ENCODE assay signal across 1 fruit fly cellular context in the genomic region with DNA sequence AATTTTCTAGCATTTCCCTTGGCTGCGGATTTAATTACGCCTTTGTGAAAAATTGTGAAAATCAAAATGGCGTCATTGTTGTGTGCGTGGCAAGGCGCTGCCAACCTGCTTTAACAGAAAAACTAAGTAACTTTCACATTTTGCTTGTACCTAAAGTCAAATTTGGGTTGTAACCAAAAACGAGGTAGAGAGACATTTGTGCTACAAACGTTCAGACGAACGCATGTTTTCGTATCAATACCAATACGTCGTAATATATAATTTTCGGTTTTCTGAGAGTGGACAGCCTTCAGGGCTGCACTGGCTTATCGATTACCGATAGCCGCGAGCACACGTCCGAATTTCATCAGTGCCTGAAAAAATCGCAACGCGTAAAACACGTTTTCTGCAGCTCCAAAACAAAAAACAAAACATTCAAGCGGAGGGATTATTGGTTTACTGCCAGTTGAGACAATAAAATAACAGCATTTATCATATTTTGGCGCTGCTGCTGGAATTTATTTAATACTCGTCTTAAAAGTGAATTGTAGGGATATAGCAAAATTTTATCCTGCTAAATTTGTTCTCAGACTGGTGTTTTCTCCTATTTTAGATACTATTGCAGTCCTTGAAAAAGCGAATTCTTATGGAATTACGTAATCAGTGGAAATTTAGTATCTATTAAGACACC.
A peak's percentile ranks its signal among the peaks of the same experiment; 100 is the strongest.
TF ChIP-seq lines count a peak whose summit lies in the region.

No protein-coding gene starts in this region.

TF ChIP-seq in whole organism, embryonic, 481 proteins besides CTCF, POLR2A, EP300 and RAD21 (continued from another document):
- TF ChIP-seq corto (GFP tag; optimal IDR thresholded peaks at IDR 0.05; lab: Kevin White, UChicago) (no peak), ap (GFP tag; IDR thresholded peaks at IDR 0.05; lab: Robert Waterston, UW) (peak; percentile 46), Dad (GFP tag; optimal IDR thresholded peaks at IDR 0.05; lab: Kevin White, UChicago) (peak; percentile 79), CG7745 (tag; optimal IDR thresholded peaks at IDR 0.05; lab: Kevin White, UChicago) (no peak), Six4 (GFP tag; optimal IDR thresholded peaks at IDR 0.05; lab: Kevin White, UChicago) (peak; percentile 64), CG2889 (GFP tag; IDR thresholded peaks at IDR 0.05; lab: Robert Waterston, UW) (no peak), CG10654 (GFP tag; optimal IDR thresholded peaks at IDR 0.05; lab: Kevin White, UChicago) (peak; percentile 60), C15 (GFP tag; IDR thresholded peaks at IDR 0.05; lab: Robert Waterston, UW) (0 out of 3 replicates have a peak, but pooled peaks have one; percentile 44), CG17829 (tag; optimal IDR thresholded peaks at IDR 0.05; lab: Kevin White, UChicago) (peak; percentile 56), zf30C (GFP tag; optimal IDR thresholded peaks at IDR 0.05; lab: Kevin White, UChicago) (no peak), Oaz (GFP tag; IDR thresholded peaks at IDR 0.05; lab: Robert Waterston, UW) (no peak), onecut (GFP tag; IDR thresholded peaks at IDR 0.05; lab: Robert Waterston, UW) (peak; percentile 79), CG6683 (GFP tag; optimal IDR thresholded peaks at IDR 0.05; lab: Kevin White, UChicago) (no peak), MESR4 (GFP tag; optimal IDR thresholded peaks at IDR 0.05; lab: Kevin White, UChicago) (peak; percentile 50), kay (GFP tag; optimal IDR thresholded peaks at IDR 0.05; lab: Kevin White, UChicago) (peak; percentile 48), toy (GFP tag; IDR thresholded peaks at IDR 0.05; lab: Robert Waterston, UW) (no peak), CG12659 (GFP tag; optimal IDR thresholded peaks at IDR 0.05; lab: Kevin White, UChicago) (peak; percentile 82), da (GFP tag; optimal IDR thresholded peaks at IDR 0.05; lab: Kevin White, UChicago) (no peak), row (GFP tag; IDR thresholded peaks at IDR 0.05; lab: Robert Waterston, UW) (peak; percentile 82), ind (GFP tag; optimal IDR thresholded peaks at IDR 0.05; lab: Kevin White, UChicago) (peak; percentile 78), peb (GFP tag; IDR thresholded peaks at IDR 0.05; lab: Robert Waterston, UW) (0 out of 2 replicates have a peak, but pooled peaks have one; percentile 10), ERR (GFP tag; optimal IDR thresholded peaks at IDR 0.05; lab: Kevin White, UChicago) (peak; percentile 12), CG17912 (GFP tag; optimal IDR thresholded peaks at IDR 0.05; lab: Kevin White, UChicago) (peak; percentile 18)
